Worm (Caenorhabditis elegans) whole organism, late embryonic: Measurements from ENCODE around the gene T08B1.1.

ENCODE experiments used
- ceh-14 ChIP-seq: sonication (generic microtip); optimal IDR thresholded peaks from 2 replicates; lab custom pipeline; 2016; ENCODE audit warnings: missing genotype, missing genetic modification characterization, missing compliant biosample characterization
- ceh-30 ChIP-seq: fragments of 150-350 bp; optimal IDR thresholded peaks from 2 replicates; lab custom pipeline; 2014; ENCODE audit warnings: missing biosample characterization, missing genetic modification characterization
- ceh-45 ChIP-seq: fragments of 200-800 bp; sonication (Bioruptor generic); IDR thresholded peaks from 2 replicates; pipeline ENCODE4 v1.3.6; 2022; ENCODE audit warnings: missing genetic modification reagents, missing genetic modification characterization, missing compliant biosample characterization
- ceh-48 ChIP-seq: sonication (generic microtip); optimal IDR thresholded peaks from 2 replicates; lab custom pipeline; 2016; ENCODE audit warnings: missing genetic modification characterization, inconsistent platforms, missing compliant biosample characterization
- elt-2 ChIP-seq: sonication (generic microtip); optimal IDR thresholded peaks from 2 replicates; lab custom pipeline; 2016; ENCODE audit warnings: missing genetic modification reagents, missing genetic modification characterization, missing compliant biosample characterization
- pha-4 ChIP-seq: fragments of 150-350 bp; optimal IDR thresholded peaks from 2 replicates; lab custom pipeline; 2018; ENCODE audit warnings: missing biosample characterization, missing genetic modification reagents, missing genetic modification characterization
- sox-4 ChIP-seq: sonication (generic microtip); optimal IDR thresholded peaks from 2 replicates; lab custom pipeline; 2017; ENCODE audit warnings: mild to moderate bottlenecking, missing genetic modification characterization, inconsistent platforms, missing compliant biosample characterization
- zip-5 ChIP-seq: sonication (generic microtip); optimal IDR thresholded peaks from 2 replicates; lab custom pipeline; 2016; ENCODE audit warnings: missing genetic modification characterization, missing compliant biosample characterization

ce11 chrV:2027787-2028186 is 40.9 kb upstream of the T08B1.1 start, which contains the start of gene srab-13:
- TF ChIP-seq pha-4 (tag; lab: Kevin White, UChicago) (no peak), ceh-30 (no peak), zip-5 (tag; lab: Kevin White, UChicago) (no peak), elt-2 (no peak), ceh-14 (tag; lab: Kevin White, UChicago) (no peak), ceh-45 (GFP tag; lab: Robert Waterston, UW) (no peak), sox-4 (tag; lab: Kevin White, UChicago) (no peak), ceh-48 (no peak)
